Fruit fly (Drosophila melanogaster) whole organism, wandering third instar larva: ENCODE measurements around the gene CG34026.

Experiments used
- Abd-B ChIP-seq: fragments of >200 bp; optimal IDR thresholded peaks from 2 replicates; lab custom pipeline; 2017; ENCODE audit warnings: missing biosample characterization, missing genetic modification characterization
- CG32264 ChIP-seq: fragments of 200-800 bp; sonication (Bioruptor generic); optimal IDR thresholded peaks from 2 replicates; lab custom pipeline; 2016; ENCODE audit warnings: missing biosample characterization, missing genetic modification characterization
- CG9705 ChIP-seq: fragments of 200-800 bp; sonication (Bioruptor generic); optimal IDR thresholded peaks from 2 replicates; lab custom pipeline; 2018; ENCODE audit warnings: missing biosample characterization, mild to moderate bottlenecking, missing genetic modification characterization
- CrebA ChIP-seq: fragments of 200-800 bp; sonication (Bioruptor generic); optimal IDR thresholded peaks from 2 replicates; lab custom pipeline; 2016; ENCODE audit warnings: missing biosample characterization, mild to moderate bottlenecking, missing genetic modification characterization, borderline replicate concordance
- Dfd ChIP-seq: fragments of >200 bp; optimal IDR thresholded peaks from 2 replicates; lab custom pipeline; 2017; ENCODE audit warnings: missing biosample characterization, missing genetic modification characterization
- Dif ChIP-seq: fragments of 200-275, 200-300 bp; sonication (Bioruptor generic); optimal IDR thresholded peaks from 2 replicates; lab custom pipeline; 2018; ENCODE audit warnings: missing biosample characterization, missing genetic modification characterization; ENCODE audit not compliant: partially characterized antibody
- GATAd ChIP-seq: sonication (Bioruptor generic); optimal IDR thresholded peaks from 2 replicates; lab custom pipeline; 2016; ENCODE audit warnings: missing biosample characterization, missing genetic modification characterization
- HLH106 ChIP-seq: fragments of 200-800 bp; optimal IDR thresholded peaks from 3 replicates; lab custom pipeline; 2019; ENCODE audit warnings: missing biosample characterization, mild to moderate bottlenecking, missing genetic modification characterization, moderate library complexity
- Hnf4 ChIP-seq: fragments of 200-800 bp; sonication (Bioruptor generic); optimal IDR thresholded peaks from 2 replicates; lab custom pipeline; 2016; ENCODE audit warnings: missing biosample characterization, mild to moderate bottlenecking, missing genetic modification characterization
- Hr78 ChIP-seq: fragments of >200 bp; optimal IDR thresholded peaks from 2 replicates; lab custom pipeline; 2017; ENCODE audit warnings: missing biosample characterization, missing genetic modification characterization
- Hr83 ChIP-seq: fragments of 200-300 bp; sonication (Bioruptor generic); optimal IDR thresholded peaks from 2 replicates; lab custom pipeline; 2016; ENCODE audit warnings: missing biosample characterization, mild to moderate bottlenecking, missing genetic modification characterization, moderate library complexity; ENCODE audit not compliant: poor library complexity, severe bottlenecking
- Jra ChIP-seq: sonication (Bioruptor generic); optimal IDR thresholded peaks from 2 replicates; lab custom pipeline; 2016; ENCODE audit warnings: missing biosample characterization, missing genetic modification characterization
- Mio ChIP-seq: sonication (Bioruptor generic); optimal IDR thresholded peaks from 2 replicates; lab custom pipeline; 2016; ENCODE audit warnings: missing biosample characterization, missing genetic modification characterization
- Myc ChIP-seq: fragments of >200 bp; optimal IDR thresholded peaks from 2 replicates; lab custom pipeline; 2017
- N ChIP-seq: fragments of >200 bp; optimal IDR thresholded peaks from 2 replicates; lab custom pipeline; 2018; ENCODE audit warnings: missing biosample characterization, missing external identifiers, missing genetic modification characterization
- OdsH ChIP-seq: fragments of 200-800 bp; sonication (Bioruptor generic); optimal IDR thresholded peaks from 2 replicates; lab custom pipeline; 2016; ENCODE audit warnings: missing biosample characterization, mild to moderate bottlenecking, missing genetic modification characterization
- Rel ChIP-seq, 2 experiments: fragments of 200-800 bp; sonication (Bioruptor generic) in 1 of 2; optimal IDR thresholded peaks; 2 replicates in 1 of 2; 3 replicates in 1 of 2; lab custom pipeline; 2016 to 2019; ENCODE audit warnings: mild to moderate bottlenecking in 2 of 2, missing biosample characterization in 2 of 2, missing genetic modification characterization in 2 of 2, moderate library complexity in 1 of 2
- Sp1 ChIP-seq: fragments of 200-800 bp; sonication (Bioruptor generic); optimal IDR thresholded peaks from 3 replicates; lab custom pipeline; 2019; ENCODE audit warnings: missing biosample characterization, mild to moderate bottlenecking, missing genetic modification characterization, moderate library complexity
- Vsx2 ChIP-seq: fragments of 200-300, 225-300 bp; sonication (Bioruptor generic); optimal IDR thresholded peaks from 2 replicates; lab custom pipeline; 2018; ENCODE audit warnings: missing biosample characterization, missing genetic modification characterization; ENCODE audit not compliant: partially characterized antibody
- br ChIP-seq: fragments of 200-800 bp; sonication (Bioruptor generic); optimal IDR thresholded peaks from 2 replicates; lab custom pipeline; 2016; ENCODE audit warnings: missing biosample characterization, missing genetic modification characterization
- brk ChIP-seq: fragments of 200-800 bp; sonication (Bioruptor generic); optimal IDR thresholded peaks from 2 replicates; lab custom pipeline; 2016; ENCODE audit warnings: missing biosample characterization, mild to moderate bottlenecking, missing genetic modification characterization
- dl ChIP-seq, 2 experiments: fragments of 175-275, 200-275 bp in 1 of 2; fragments of 200-275 bp in 1 of 2; sonication (Bioruptor generic); optimal IDR thresholded peaks; lab custom pipeline; 2018; ENCODE audit warnings: mild to moderate bottlenecking in 2 of 2, missing biosample characterization in 2 of 2, missing genetic modification characterization in 2 of 2, moderate library complexity in 2 of 2; ENCODE audit not compliant: partially characterized antibody in 2 of 2, insufficient read depth in 1 of 2
- dmrt93B ChIP-seq: fragments of 200-800 bp; sonication (Bioruptor generic); optimal IDR thresholded peaks from 2 replicates; lab custom pipeline; 2018; ENCODE audit warnings: missing biosample characterization, mild to moderate bottlenecking, missing genetic modification characterization
- ey ChIP-seq: fragments of 200-800 bp; sonication (Bioruptor generic); optimal IDR thresholded peaks from 2 replicates; lab custom pipeline; 2016; ENCODE audit warnings: missing biosample characterization, missing genetic modification characterization
- foxo ChIP-seq, 2 experiments: fragments of 200-800 bp; sonication (Bioruptor generic); optimal IDR thresholded peaks; 2 replicates in 1 of 2; 3 replicates in 1 of 2; lab custom pipeline; 2016 to 2017; ENCODE audit warnings: missing biosample characterization in 2 of 2, missing genetic modification characterization in 2 of 2
- fru ChIP-seq: fragments of 200-800 bp; sonication (Bioruptor generic); optimal IDR thresholded peaks from 3 replicates; lab custom pipeline; 2016; ENCODE audit warnings: missing biosample characterization, mild to moderate bottlenecking, missing genetic modification characterization
- h ChIP-seq: fragments of 200-800 bp; sonication (Bioruptor generic); optimal IDR thresholded peaks from 3 replicates; lab custom pipeline; 2016; ENCODE audit warnings: missing biosample characterization, mild to moderate bottlenecking, missing genetic modification characterization
- jim ChIP-seq: fragments of 175-275, 200-325 bp; sonication (Bioruptor generic); optimal IDR thresholded peaks from 2 replicates; lab custom pipeline; 2016; ENCODE audit warnings: missing biosample characterization, mild to moderate bottlenecking, missing genetic modification characterization
- lola ChIP-seq: fragments of >200 bp; optimal IDR thresholded peaks from 2 replicates; lab custom pipeline; 2017; ENCODE audit warnings: missing biosample characterization, missing genetic modification characterization
- pan ChIP-seq: fragments of >200 bp; optimal IDR thresholded peaks from 2 replicates; lab custom pipeline; 2017
- psq ChIP-seq: fragments of 200-800 bp; sonication (Bioruptor generic); optimal IDR thresholded peaks from 3 replicates; lab custom pipeline; 2017; ENCODE audit warnings: missing biosample characterization, mild to moderate bottlenecking, missing genetic modification characterization, moderate library complexity
- rgr ChIP-seq: fragments of 200-800 bp; sonication (Bioruptor generic); optimal IDR thresholded peaks from 3 replicates; lab custom pipeline; 2016; ENCODE audit warnings: missing biosample characterization, mild to moderate bottlenecking, missing genetic modification characterization
- sage ChIP-seq: fragments of 200-800 bp; sonication (Bioruptor generic); optimal IDR thresholded peaks from 2 replicates; lab custom pipeline; 2016; ENCODE audit warnings: missing biosample characterization, mild to moderate bottlenecking, missing genetic modification characterization
- sv ChIP-seq: fragments of 200-800 bp; sonication (Bioruptor generic); optimal IDR thresholded peaks from 3 replicates; lab custom pipeline; 2016; ENCODE audit warnings: missing biosample characterization, missing genetic modification characterization
- tai ChIP-seq: sonication (Bioruptor generic); optimal IDR thresholded peaks from 2 replicates; lab custom pipeline; 2016; ENCODE audit warnings: missing biosample characterization, missing genetic modification characterization
- usp ChIP-seq: fragments of >200 bp; optimal IDR thresholded peaks from 2 replicates; lab custom pipeline; 2017; ENCODE audit warnings: missing biosample characterization, missing genetic modification characterization
- woc ChIP-seq: sonication (Bioruptor generic); optimal IDR thresholded peaks from 2 replicates; lab custom pipeline; 2016; ENCODE audit warnings: missing biosample characterization, mild to moderate bottlenecking, missing genetic modification characterization

CG34026 gene

DNA sequence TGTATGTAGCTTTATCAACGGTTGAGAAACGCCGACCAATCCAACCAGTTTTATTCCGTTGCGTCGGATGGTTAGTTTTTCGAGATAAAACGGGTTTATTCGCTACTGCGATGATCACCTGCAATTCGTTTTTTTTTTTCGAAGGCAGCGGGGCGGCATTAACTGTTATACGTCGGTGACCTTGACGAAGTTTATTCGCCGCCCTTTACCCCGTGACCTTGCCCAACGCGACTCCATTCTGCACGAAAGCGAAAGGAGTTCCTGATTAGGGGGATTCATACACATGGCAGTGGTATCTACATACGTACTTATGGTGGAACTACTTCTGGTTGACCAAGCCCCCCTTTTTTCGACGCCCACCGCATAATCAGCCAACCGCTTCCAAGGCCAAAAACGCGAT, 46.9 kb downstream of the CG34026 start:
- TF ChIP-seq Sp1 (GFP tag; lab: Kevin White, UChicago) = no peak
- no peak for TF ChIP-seq Mio (GFP tag; lab: Kevin White, UChicago)
- no peak for TF ChIP-seq Hr83 (GFP tag; lab: Kevin White, UChicago)
- TF ChIP-seq Vsx2 (GFP tag; lab: Kevin White, UChicago) = no peak
- TF ChIP-seq HLH106 (tag; lab: Kevin White, UChicago) = no peak
- no peak for TF ChIP-seq pan (lab: Kevin White, UChicago)
- TF ChIP-seq Dif (GFP tag; lab: Kevin White, UChicago) = no peak
- TF ChIP-seq sage = no peak
- no peak for TF ChIP-seq lola (GFP tag; lab: Kevin White, UChicago)
- TF ChIP-seq h = no peak
- no peak for TF ChIP-seq Dfd
- no peak for TF ChIP-seq woc (GFP tag; lab: Kevin White, UChicago)
- TF ChIP-seq Abd-B (GFP tag; lab: Kevin White, UChicago) = no peak
- no peak for TF ChIP-seq Hnf4 (GFP tag; lab: Kevin White, UChicago)
- no peak for TF ChIP-seq Jra (GFP tag; lab: Kevin White, UChicago)
- no peak for TF ChIP-seq jim (GFP tag; lab: Kevin White, UChicago)
- TF ChIP-seq N (GFP tag; lab: Kevin White, UChicago) = no peak
- no peak for TF ChIP-seq rgr (GFP tag; lab: Kevin White, UChicago)

DNA sequence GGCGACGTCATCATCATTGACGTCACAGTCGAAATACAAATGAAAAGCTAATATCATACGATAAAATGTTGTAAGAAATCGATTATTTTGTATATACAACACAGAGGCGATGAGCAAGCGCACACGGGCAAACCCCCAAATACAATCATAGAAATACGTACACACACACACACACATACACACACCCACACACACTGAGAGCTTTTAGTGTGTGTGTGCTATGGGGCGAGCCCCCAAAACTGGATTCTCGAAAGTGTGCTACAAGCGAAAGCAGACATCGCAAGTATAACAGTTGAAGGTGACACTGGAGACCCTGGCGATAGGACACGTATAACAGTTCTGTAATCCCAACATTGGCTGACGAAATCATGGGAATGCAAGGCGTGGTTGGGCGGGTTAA, 48.3 kb downstream of the CG34026 start:
- no peak for TF ChIP-seq N (GFP tag; lab: Kevin White, UChicago)
- TF ChIP-seq Abd-B (GFP tag; lab: Kevin White, UChicago) = no peak
- no peak for TF ChIP-seq fru (GFP tag; lab: Kevin White, UChicago)
- no peak for TF ChIP-seq usp (GFP tag; lab: Kevin White, UChicago)
- TF ChIP-seq sage = no peak
- no peak for TF ChIP-seq Hnf4 (GFP tag; lab: Kevin White, UChicago)
- no peak for TF ChIP-seq pan (lab: Kevin White, UChicago)
- no peak for TF ChIP-seq CG32264 (GFP tag; lab: Kevin White, UChicago)
- TF ChIP-seq CrebA (GFP tag; lab: Kevin White, UChicago) = no peak
- no peak for TF ChIP-seq sv (GFP tag; lab: Kevin White, UChicago)
- TF ChIP-seq dl (GFP tag; optimal IDR thresholded peaks at IDR 0.05; lab: Kevin White, UChicago; ENCODE audit: insufficient read depth in 1 of 2, partially characterized antibody in 2 of 2) = no peak
- no peak for TF ChIP-seq Myc
- no peak for TF ChIP-seq brk (GFP tag; lab: Kevin White, UChicago)
- TF ChIP-seq woc (GFP tag; lab: Kevin White, UChicago) = peak; percentile 28
- no peak for TF ChIP-seq Dfd
- TF ChIP-seq HLH106 (tag; lab: Kevin White, UChicago) = no peak
- TF ChIP-seq Vsx2 (GFP tag; lab: Kevin White, UChicago) = no peak
- TF ChIP-seq Hr78 (GFP tag; lab: Kevin White, UChicago) = no peak
- TF ChIP-seq Mio (GFP tag; lab: Kevin White, UChicago) = no peak
- no peak for TF ChIP-seq CG9705 (GFP tag; lab: Kevin White, UChicago)
- TF ChIP-seq psq (GFP tag; lab: Kevin White, UChicago) = peak; percentile 3
- no peak for TF ChIP-seq ey (GFP tag; lab: Kevin White, UChicago)
- no peak for TF ChIP-seq OdsH
- peak; percentile 1 for TF ChIP-seq Hr83 (GFP tag; lab: Kevin White, UChicago)
- no peak for TF ChIP-seq jim (GFP tag; lab: Kevin White, UChicago)
- TF ChIP-seq Dif (GFP tag; lab: Kevin White, UChicago) = no peak
- TF ChIP-seq Jra (GFP tag; lab: Kevin White, UChicago) = no peak
- TF ChIP-seq foxo (GFP tag; optimal IDR thresholded peaks at IDR 0.05; lab: Kevin White, UChicago) = peak in 1 of 2 experiments; percentile 9
- no peak for TF ChIP-seq GATAd (GFP tag; lab: Kevin White, UChicago)
- no peak for TF ChIP-seq rgr (GFP tag; lab: Kevin White, UChicago)
- TF ChIP-seq Rel (GFP tag; optimal IDR thresholded peaks at IDR 0.05; lab: Kevin White, UChicago) = no peak
- peak; percentile 27 for TF ChIP-seq Rel (tag; optimal IDR thresholded peaks at IDR 0.05; lab: Kevin White, UChicago)
- TF ChIP-seq h = no peak
- TF ChIP-seq br = no peak
- no peak for TF ChIP-seq Sp1 (GFP tag; lab: Kevin White, UChicago)
- no peak for TF ChIP-seq lola (GFP tag; lab: Kevin White, UChicago)
- no peak for TF ChIP-seq dmrt93B (GFP tag; lab: Kevin White, UChicago)
- no peak for TF ChIP-seq tai
